Worm (Caenorhabditis elegans) whole organism, young adult: Measurements from ENCODE around the gene F14D2.11.

Experiments
- B0261.1 ChIP-seq: sonication (generic microtip); optimal IDR thresholded peaks from 2 replicates; lab custom pipeline; 2016; ENCODE audit warnings: mild to moderate bottlenecking, missing genetic modification characterization, moderate library complexity, missing compliant biosample characterization
- B0336.3 ChIP-seq: fragments of 200-800 bp; sonication (Bioruptor generic); IDR thresholded peaks from 2 replicates; pipeline ENCODE4 v1.3.6; 2022; ENCODE audit warnings: missing genetic modification characterization, missing compliant biosample characterization
- C06A6.2 ChIP-seq: fragments of 200-800 bp; sonication (Bioruptor generic); conservative IDR thresholded peaks from 2 replicates; pipeline ENCODE4 v1.3.6; 2022; ENCODE audit warnings: missing genetic modification characterization, missing compliant biosample characterization
- C17E4.6 ChIP-seq: fragments of 200-800 bp; sonication (Bioruptor generic); IDR thresholded peaks from 2 replicates; pipeline ENCODE4 v1.3.6; 2022; ENCODE audit warnings: missing genetic modification reagents, missing genetic modification characterization, missing compliant biosample characterization
- D2030.7 ChIP-seq: fragments of 200-800 bp; sonication (Bioruptor generic); IDR thresholded peaks from 2 replicates; pipeline ENCODE4 v1.3.6; 2022; ENCODE audit warnings: missing genetic modification reagents, missing genetic modification characterization, missing compliant biosample characterization
- F52B5.7 ChIP-seq: sonication (generic microtip); optimal IDR thresholded peaks from 2 replicates; lab custom pipeline; 2016; ENCODE audit warnings: mild to moderate bottlenecking, missing genetic modification characterization, missing compliant biosample characterization
- F55B11.4 ChIP-seq: sonication (generic microtip); optimal IDR thresholded peaks from 2 replicates; lab custom pipeline; 2016; ENCODE audit warnings: missing compliant biosample characterization, missing genetic modification characterization, borderline replicate concordance; ENCODE audit not compliant: insufficient read depth
- K11D2.4 ChIP-seq: fragments of 200-800 bp; sonication (Bioruptor generic); IDR thresholded peaks from 2 replicates; pipeline ENCODE4 v1.3.6; 2022; ENCODE audit warnings: missing genetic modification reagents, missing genetic modification characterization, missing compliant biosample characterization
- K12H6.12 ChIP-seq: fragments of 200-800 bp; sonication (Bioruptor generic); optimal IDR thresholded peaks from 2 replicates; lab custom pipeline; 2018; ENCODE audit warnings: mild to moderate bottlenecking, missing genetic modification characterization, missing compliant biosample characterization
- T26A5.8 ChIP-seq: sonication (generic microtip); optimal IDR thresholded peaks from 2 replicates; lab custom pipeline; 2016; ENCODE audit warnings: missing genetic modification characterization, missing compliant biosample characterization
- Y53G8AR.9 ChIP-seq: fragments of 200-800 bp; sonication (Bioruptor generic); conservative IDR thresholded peaks from 2 replicates; pipeline ENCODE4 v1.3.6; 2022; ENCODE audit warnings: missing genetic modification reagents, missing genetic modification characterization, missing compliant biosample characterization
- Y67H2A.10 ChIP-seq: fragments of 200-800 bp; sonication (Bioruptor generic); conservative IDR thresholded peaks from 2 replicates; pipeline ENCODE4 v1.3.6; 2022; ENCODE audit warnings: missing genetic modification reagents, missing genetic modification characterization, missing compliant biosample characterization
- ZK185.1 ChIP-seq: sonication (generic microtip); optimal IDR thresholded peaks from 2 replicates; lab custom pipeline; 2016; ENCODE audit warnings: mild to moderate bottlenecking, missing genetic modification characterization, missing compliant biosample characterization; ENCODE audit not compliant: poor library complexity, severe bottlenecking
- ama-1 ChIP-seq, 3 experiments: fragments of 150-350 bp in 1 of 3; sonication (generic microtip) in 2 of 3; optimal IDR thresholded peaks; 2 replicates each; lab custom pipeline; 2014 to 2018; ENCODE audit warnings: missing biosample characterization in 2 of 3, missing genetic modification characterization in 2 of 3, missing genetic modification reagents in 2 of 3
- attf-6 ChIP-seq: fragments of 200-800 bp; sonication (Bioruptor generic); IDR thresholded peaks from 2 replicates; pipeline ENCODE4 v1.3.6; 2022; ENCODE audit warnings: missing genetic modification reagents, missing genetic modification characterization, missing compliant biosample characterization
- cebp-2 ChIP-seq: fragments of 200-800 bp; sonication (Bioruptor generic); IDR thresholded peaks from 2 replicates; pipeline ENCODE4 v1.3.6; 2022; ENCODE audit warnings: missing genetic modification characterization, missing compliant biosample characterization
- ceh-79 ChIP-seq: sonication (generic microtip); optimal IDR thresholded peaks from 2 replicates; lab custom pipeline; 2017; ENCODE audit warnings: mild to moderate bottlenecking, missing genetic modification characterization, missing compliant biosample characterization
- ceh-91 ChIP-seq: fragments of 200-800 bp; sonication (Bioruptor generic); IDR thresholded peaks from 2 replicates; pipeline ENCODE4 v1.3.6; 2022; ENCODE audit warnings: missing genetic modification reagents, missing genetic modification characterization, missing compliant biosample characterization
- die-1 ChIP-seq: sonication (generic microtip); optimal IDR thresholded peaks from 2 replicates; lab custom pipeline; 2016; ENCODE audit warnings: missing genotype, mild to moderate bottlenecking, missing genetic modification characterization, missing compliant biosample characterization
- egl-44 ChIP-seq: fragments of 200-800 bp; sonication (Bioruptor generic); IDR thresholded peaks from 2 replicates; pipeline ENCODE4 v1.3.6; 2022; ENCODE audit warnings: missing genetic modification reagents, missing genetic modification characterization, missing compliant biosample characterization
- ekl-4 ChIP-seq: fragments of 200-800 bp; sonication (Bioruptor generic); IDR thresholded peaks from 2 replicates; pipeline ENCODE4 v1.3.6; 2022; ENCODE audit warnings: missing genetic modification reagents, missing genetic modification characterization, missing compliant biosample characterization
- hlh-26 ChIP-seq: fragments of 200-800 bp; sonication (Bioruptor generic); conservative IDR thresholded peaks from 2 replicates; pipeline ENCODE4 v1.3.6; 2022; ENCODE audit warnings: missing genetic modification reagents, missing genetic modification characterization, missing compliant biosample characterization
- lin-35 ChIP-seq, 3 experiments: fragments of 150-350 bp in 2 of 3; sonication (generic microtip) in 1 of 3; optimal IDR thresholded peaks; 2 replicates each; lab custom pipeline; 2014 to 2018; ENCODE audit warnings: missing biosample characterization in 3 of 3, missing genetic modification characterization in 3 of 3, missing genetic modification reagents in 3 of 3
- mes-4 ChIP-seq: sonication (generic microtip); optimal IDR thresholded peaks from 2 replicates; lab custom pipeline; 2016; ENCODE audit warnings: missing genotype, missing genetic modification characterization, missing compliant biosample characterization
- mxl-1 ChIP-seq: sonication (generic microtip); optimal IDR thresholded peaks from 2 replicates; lab custom pipeline; 2016; ENCODE audit warnings: missing genetic modification characterization, missing compliant biosample characterization
- nfya-2 ChIP-seq: fragments of 200-800 bp; sonication (Bioruptor generic); IDR thresholded peaks from 2 replicates; pipeline ENCODE4 v1.3.6; 2022; ENCODE audit warnings: missing genetic modification reagents, missing genetic modification characterization, missing compliant biosample characterization
- nhr-120 ChIP-seq: fragments of 200-800 bp; sonication (Bioruptor generic); IDR thresholded peaks from 2 replicates; pipeline ENCODE4 v1.3.6; 2022; ENCODE audit warnings: missing genetic modification characterization, missing compliant biosample characterization
- nhr-179 ChIP-seq: sonication (generic microtip); optimal IDR thresholded peaks from 2 replicates; lab custom pipeline; 2016; ENCODE audit warnings: mild to moderate bottlenecking, missing genetic modification characterization, missing compliant biosample characterization
- nhr-90 ChIP-seq: sonication (generic microtip); optimal IDR thresholded peaks from 2 replicates; lab custom pipeline; 2016; ENCODE audit warnings: missing genotype, mild to moderate bottlenecking, missing genetic modification characterization, missing compliant biosample characterization
- rcor-1 ChIP-seq: fragments of 200-800 bp; sonication (Bioruptor generic); IDR thresholded peaks from 2 replicates; pipeline ENCODE4 v1.3.6; 2022; ENCODE audit warnings: missing genetic modification reagents, missing genetic modification characterization, missing compliant biosample characterization
- rec-8 ChIP-seq, 2 experiments: sonication (generic microtip); optimal IDR thresholded peaks; 2 replicates each; lab custom pipeline; 2016; ENCODE audit warnings: mild to moderate bottlenecking in 2 of 2, missing genetic modification characterization in 2 of 2, missing genetic modification reagents in 2 of 2, missing genotype in 2 of 2, missing biosample characterization in 1 of 2, missing compliant biosample characterization in 1 of 2, moderate library complexity in 1 of 2
- rpc-1 ChIP-seq, 2 experiments: fragments of 150-350 bp in 1 of 2; sonication (generic microtip) in 1 of 2; optimal IDR thresholded peaks; 2 replicates each; lab custom pipeline; 2014 to 2018; ENCODE audit warnings: missing biosample characterization in 1 of 2, missing genetic modification characterization in 1 of 2, missing genetic modification reagents in 1 of 2, missing genotype in 1 of 2
- snpc-1.1 ChIP-seq: sonication (generic microtip); optimal IDR thresholded peaks from 2 replicates; lab custom pipeline; 2017; ENCODE audit warnings: missing genetic modification characterization, mild to moderate bottlenecking, missing compliant biosample characterization, antibody characterized with exemption, moderate library complexity, missing genotype, missing genetic modification reagents; ENCODE audit not compliant: insufficient read depth
- sptf-2 ChIP-seq: fragments of 200-800 bp; sonication (Bioruptor generic); optimal IDR thresholded peaks from 2 replicates; lab custom pipeline; 2018; ENCODE audit warnings: mild to moderate bottlenecking, missing genetic modification characterization, missing compliant biosample characterization
- tbx-9 ChIP-seq: sonication (generic microtip); optimal IDR thresholded peaks from 2 replicates; lab custom pipeline; 2016; ENCODE audit warnings: borderline replicate concordance, missing genetic modification characterization, inconsistent platforms, missing compliant biosample characterization
- xnd-1 ChIP-seq: sonication (generic microtip); optimal IDR thresholded peaks from 2 replicates; lab custom pipeline; 2016; ENCODE audit warnings: missing genotype, missing genetic modification reagents, missing genetic modification characterization, missing compliant biosample characterization
- zfh-2 ChIP-seq: fragments of 200-800 bp; sonication (Bioruptor generic); conservative IDR thresholded peaks from 2 replicates; pipeline ENCODE4 v1.3.6; 2022; ENCODE audit warnings: missing genetic modification reagents, missing genetic modification characterization, missing compliant biosample characterization
- ztf-26 ChIP-seq: sonication (generic microtip); optimal IDR thresholded peaks from 2 replicates; lab custom pipeline; 2017; ENCODE audit warnings: missing genetic modification characterization, missing compliant biosample characterization
- ztf-28 ChIP-seq: fragments of 200-800 bp; sonication (Bioruptor generic); IDR thresholded peaks from 2 replicates; pipeline ENCODE4 v1.3.6; 2022; ENCODE audit warnings: missing genetic modification reagents, missing genetic modification characterization, missing compliant biosample characterization

F14D2.11 gene

ce11 chrII:3338556-3338955 lies 3.3 kb downstream of the F14D2.11 start, which contains the start of gene F14D2.7 (continued):
- no peak for TF ChIP-seq rcor-1 (GFP tag; lab: Robert Waterston, UW)
- TF ChIP-seq mes-4 (tag; lab: Kevin White, UChicago), result no peak

- TF ChIP-seq ztf-26 (tag; lab: Kevin White, UChicago), result no peak
- TF ChIP-seq mxl-1 (tag; lab: Kevin White, UChicago), result no peak
These were observed 4.8 kb downstream of the F14D2.11 start, which contains the start of gene F14D2.19 for ce11 chrII:3337039-3337438. Gene F14D2.19 (minus strand): TSS chrII:3337139.

- TF ChIP-seq D2030.7 (GFP tag; lab: Robert Waterston, UW) (no peak), ama-1 (optimal IDR thresholded peaks at IDR 0.05; lab: Kevin White, UChicago) (no peak), ama-1 (GFP tag; optimal IDR thresholded peaks at IDR 0.05; lab: Kevin White, UChicago) (no peak), K12H6.12 (tag; lab: Kevin White, UChicago) (no peak), nhr-90 (tag; lab: Kevin White, UChicago) (no peak), Y53G8AR.9 (GFP tag; lab: Robert Waterston, UW) (no peak), nhr-120 (no peak), ZK185.1 (tag; lab: Kevin White, UChicago) (no peak), Y67H2A.10 (no peak)
- TF ChIP-seq, all 124 proteins: peak for 0
These were observed 9.8 kb downstream of the F14D2.11 start, which contains the start of gene irld-27 for ce11 chrII:3332039-3332438. Gene irld-27 (plus strand): TSS chrII:3332339.

- TF ChIP-seq xnd-1 (tag; lab: Kevin White, UChicago), result no peak
- TF ChIP-seq egl-44 (GFP tag; lab: Robert Waterston, UW), result no peak
- no peak for TF ChIP-seq nfya-2 (GFP tag; lab: Robert Waterston, UW)
- no peak for TF ChIP-seq F52B5.7 (tag; lab: Kevin White, UChicago)
- TF ChIP-seq T26A5.8, result no peak
- TF ChIP-seq ekl-4 (GFP tag; lab: Robert Waterston, UW), result no peak
- TF ChIP-seq ceh-79 (tag; lab: Kevin White, UChicago), result no peak
- no peak for TF ChIP-seq snpc-1.1 (tag; lab: Kevin White, UChicago)
- TF ChIP-seq B0261.1 (tag; lab: Kevin White, UChicago), result no peak
- no peak for TF ChIP-seq ztf-28 (GFP tag; lab: Robert Waterston, UW)
- TF ChIP-seq hlh-26 (GFP tag; lab: Robert Waterston, UW), result no peak
- no peak for TF ChIP-seq C17E4.6
- no peak for TF ChIP-seq F55B11.4 (tag; lab: Kevin White, UChicago)
- no peak for TF ChIP-seq ceh-91 (GFP tag; lab: Robert Waterston, UW)
- TF ChIP-seq rpc-1 (optimal IDR thresholded peaks at IDR 0.05; lab: Kevin White, UChicago), result no peak
- no peak for TF ChIP-seq rpc-1 (tag; optimal IDR thresholded peaks at IDR 0.05; lab: Kevin White, UChicago)
- no peak for TF ChIP-seq sptf-2 (GFP tag; lab: Kevin White, UChicago)
- no peak for TF ChIP-seq B0336.3 (GFP tag; lab: Robert Waterston, UW)
- no peak for TF ChIP-seq nhr-179 (tag; lab: Kevin White, UChicago)
- no peak for TF ChIP-seq zfh-2 (GFP tag; lab: Robert Waterston, UW)
- TF ChIP-seq K11D2.4 (GFP tag; lab: Robert Waterston, UW), result no peak
These were observed 14.8 kb downstream of the F14D2.11 start, which contains the start of gene Y46D2A.3 for ce11 chrII:3327104-3327503. Gene Y46D2A.3 (minus strand): TSS chrII:3327204.

ce11 chrII:3323179-3323578 lies 18.7 kb downstream of the F14D2.11 start, which contains the start of gene Y46D2A.2:
Gene Y46D2A.2 (minus strand): TSS chrII:3323279.
- no peak for TF ChIP-seq tbx-9 (tag; lab: Kevin White, UChicago)
- TF ChIP-seq lin-35 (GFP tag; optimal IDR thresholded peaks at IDR 0.05; lab: Kevin White, UChicago), result no peak
- TF ChIP-seq C06A6.2 (GFP tag; lab: Robert Waterston, UW), result no peak
- TF ChIP-seq rcor-1 (GFP tag; lab: Robert Waterston, UW), result no peak
- no peak for TF ChIP-seq egl-44 (GFP tag; lab: Robert Waterston, UW)
- TF ChIP-seq rec-8 (tag; optimal IDR thresholded peaks at IDR 0.05; lab: Kevin White, UChicago), result no peak
- no peak for TF ChIP-seq ceh-91 (GFP tag; lab: Robert Waterston, UW)
- TF ChIP-seq snpc-1.1 (tag; lab: Kevin White, UChicago), result no peak
- TF ChIP-seq T26A5.8, result no peak
- no peak for TF ChIP-seq die-1 (tag; lab: Kevin White, UChicago)
- no peak for TF ChIP-seq attf-6 (GFP tag; lab: Robert Waterston, UW)
- no peak for TF ChIP-seq sptf-2 (GFP tag; lab: Kevin White, UChicago)
- no peak for TF ChIP-seq cebp-2
